Worm (Caenorhabditis elegans): ENCODE data around the gene C34E10.9.
A peak's percentile ranks its signal among the peaks of the same experiment; 100 is the strongest.

C34E10.9 gene

DNA sequence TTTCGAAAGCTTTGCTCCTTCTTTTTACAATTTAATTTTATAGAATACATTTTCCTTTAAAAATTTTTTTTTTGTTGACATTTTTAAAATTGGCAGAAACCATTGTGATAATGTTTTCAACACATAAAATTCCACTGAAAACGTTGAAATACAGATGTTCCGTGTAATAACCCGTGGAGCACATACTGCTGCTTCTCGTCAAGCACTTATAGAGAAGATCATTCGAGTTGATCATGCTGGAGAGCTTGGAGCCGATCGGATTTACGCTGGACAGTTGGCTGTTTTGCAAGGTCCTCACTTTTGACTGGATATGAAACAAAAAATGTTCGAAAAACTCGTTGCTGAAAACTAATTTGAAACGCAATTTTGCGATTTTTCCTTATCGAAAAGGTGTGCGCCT is 14.5 kb upstream of the C34E10.9 start, which contains the start of gene clk-1 (continued):
- TF ChIP-seq fkh-10 (GFP tag; optimal IDR thresholded peaks at IDR 0.05) (no peak), nhr-102 (tag; optimal IDR thresholded peaks at IDR 0.05) (peak; percentile 13), arid-1 (GFP tag; conservative IDR thresholded peaks at IDR 0.05) (no peak), pqm-1 (tag; optimal IDR thresholded peaks at IDR 0.05) (no peak), Y105C5A.15 (GFP tag; IDR thresholded peaks at IDR 0.05) (0 out of 2 replicates have a peak, but pooled peaks have one; percentile 12), ztf-7 (tag; optimal IDR thresholded peaks at IDR 0.05) (no peak), lin-1 (GFP tag; IDR thresholded peaks at IDR 0.05) (no peak), Y48G9A.11 (GFP tag; IDR thresholded peaks at IDR 0.05) (0 out of 2 replicates have a peak, but pooled peaks have one; percentile 7), aha-1 (tag) (no peak), T20F7.1 (GFP tag; optimal IDR thresholded peaks at IDR 0.05) (no peak), F26F4.8 (GFP tag; conservative IDR thresholded peaks at IDR 0.05) (0 out of 2 replicates have a peak, but pooled peaks have one; percentile 56), ama-1 (optimal IDR thresholded peaks at IDR 0.05) (peak; percentile 50), gei-8 (GFP tag; optimal IDR thresholded peaks at IDR 0.05) (no peak), spr-3 (GFP tag; optimal IDR thresholded peaks at IDR 0.05) (no peak), nhr-48 (tag; optimal IDR thresholded peaks at IDR 0.05) (no peak), dve-1 (tag; optimal IDR thresholded peaks at IDR 0.05; ENCODE audit: insufficient read depth) (no peak), ZK337.2 (GFP tag; IDR thresholded peaks at IDR 0.05) (no peak), rbr-2 (tag; optimal IDR thresholded peaks at IDR 0.05) (no peak), F44E2.7 (GFP tag; IDR thresholded peaks at IDR 0.05) (no peak), ces-1 (GFP tag; optimal IDR thresholded peaks at IDR 0.05) (no peak), lsy-2 (tag; optimal IDR thresholded peaks at IDR 0.05) (no peak), mdt-29 (GFP tag; IDR thresholded peaks at IDR 0.05) (no peak), daf-8 (GFP tag; IDR thresholded peaks at IDR 0.05) (no peak), D1046.2 (GFP tag; IDR thresholded peaks at IDR 0.05) (no peak), R02D3.7 (tag; optimal IDR thresholded peaks at IDR 0.05) (no peak), tag-97 (GFP tag; IDR thresholded peaks at IDR 0.05) (no peak)

DNA sequence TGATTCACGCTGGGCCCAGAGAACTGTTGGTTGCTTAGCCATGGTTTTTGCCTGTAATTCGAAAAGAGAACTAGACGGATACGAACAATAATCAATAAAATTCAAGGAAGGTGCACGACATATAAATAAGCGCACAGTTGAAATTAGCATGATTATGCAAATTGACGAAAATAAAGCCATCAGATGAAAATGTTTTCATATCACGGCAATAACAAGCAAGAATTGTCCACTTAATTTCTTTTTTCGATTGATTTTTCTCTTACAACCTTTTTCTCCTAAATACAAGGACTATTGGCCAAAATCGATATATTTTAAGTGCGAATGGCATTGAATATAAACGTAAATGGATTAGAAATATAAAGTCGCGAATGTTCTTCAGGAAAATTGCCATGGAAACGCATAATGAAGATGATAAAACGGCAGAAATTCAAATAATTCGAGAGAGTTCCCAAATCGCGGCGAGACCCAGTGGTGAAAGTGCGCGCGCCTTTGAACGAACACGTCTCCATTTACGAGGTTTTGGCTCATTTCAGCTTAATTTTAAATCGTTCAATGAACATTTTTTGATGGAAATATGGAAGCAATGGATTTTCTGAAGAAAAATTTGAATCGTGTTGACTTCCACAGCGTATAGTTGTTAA is 11.6 kb upstream of the C34E10.9 start, which contains the start of the genes daf-41 and toc-1:
TSS of gene daf-41 (minus strand) at position 51 of the 641 bp plus-strand sequence.
TSS of gene toc-1 (plus strand) at position 537 of the 641 bp plus-strand sequence.
- TF ChIP-seq egl-27 (tag; optimal IDR thresholded peaks at IDR 0.05): no peak
- no peak for TF ChIP-seq dmd-6 (GFP tag; IDR thresholded peaks at IDR 0.05)
- no peak for TF ChIP-seq ceh-32 (tag; optimal IDR thresholded peaks at IDR 0.05; ENCODE audit: poor library complexity)
- TF ChIP-seq lin-38 (GFP tag; IDR thresholded peaks at IDR 0.05): no peak
- no peak for TF ChIP-seq ama-1 (optimal IDR thresholded peaks at IDR 0.05)
- no peak for TF ChIP-seq nhr-48 (tag; optimal IDR thresholded peaks at IDR 0.05)
- TF ChIP-seq mdl-1 (tag; optimal IDR thresholded peaks at IDR 0.05): no peak
- peak; percentile 25 for TF ChIP-seq dve-1 (tag; optimal IDR thresholded peaks at IDR 0.05; ENCODE audit: insufficient read depth)
- TF ChIP-seq rbr-2 (tag; optimal IDR thresholded peaks at IDR 0.05): peak; percentile 25
- peak; percentile 17 for TF ChIP-seq ztf-7 (tag; optimal IDR thresholded peaks at IDR 0.05)
- TF ChIP-seq zip-11 (GFP tag; IDR thresholded peaks at IDR 0.05): no peak
- TF ChIP-seq mxl-3 (GFP tag; optimal IDR thresholded peaks at IDR 0.05): no peak
- TF ChIP-seq unc-62 (GFP tag; optimal IDR thresholded peaks at IDR 0.05 in 1 of 2): peak in 1 of 2 experiments; percentile 50
- no peak for TF ChIP-seq unc-62 (tag; optimal IDR thresholded peaks at IDR 0.05)
- TF ChIP-seq hlh-30 (tag; optimal IDR thresholded peaks at IDR 0.05; ENCODE audit: insufficient read depth): peak; percentile 10
- no peak for TF ChIP-seq zfp-3 (GFP tag; conservative IDR thresholded peaks at IDR 0.05)
- TF ChIP-seq lin-39 (tag; optimal IDR thresholded peaks at IDR 0.05): no peak
- peak in 1 of 2 experiments; percentile 77 for TF ChIP-seq lsy-2 (tag; optimal IDR thresholded peaks at IDR 0.05)
- peak; percentile 60 for TF ChIP-seq dpl-1 (GFP tag; optimal IDR thresholded peaks at IDR 0.05)
- no peak for TF ChIP-seq lin-29 (GFP tag; IDR thresholded peaks at IDR 0.05)
- no peak for TF ChIP-seq ZK546.5 (tag; optimal IDR thresholded peaks at IDR 0.05)
- peak; percentile 44 for TF ChIP-seq mep-1 (tag; optimal IDR thresholded peaks at IDR 0.05)
- no peak for TF ChIP-seq pha-4 (GFP tag; IDR thresholded peaks at IDR 0.05)
- peak; percentile 75 for TF ChIP-seq pha-4 (tag; optimal IDR thresholded peaks at IDR 0.05)
- no peak for TF ChIP-seq aha-1 (tag)
- TF ChIP-seq daf-16 (GFP tag; optimal IDR thresholded peaks at IDR 0.05): no peak
- peak; percentile 24 for TF ChIP-seq daf-16 (tag; optimal IDR thresholded peaks at IDR 0.05)
- peak; percentile 71 for TF ChIP-seq mes-2 (tag; optimal IDR thresholded peaks at IDR 0.05; ENCODE audit: poor library complexity, severe bottlenecking)
- no peak for TF ChIP-seq F37D6.2 (tag; optimal IDR thresholded peaks at IDR 0.05)

Measured in whole organism, L4 larva.